Comparison of ENCODE assay signal across 1 worm cellular context in the genomic region with DNA sequence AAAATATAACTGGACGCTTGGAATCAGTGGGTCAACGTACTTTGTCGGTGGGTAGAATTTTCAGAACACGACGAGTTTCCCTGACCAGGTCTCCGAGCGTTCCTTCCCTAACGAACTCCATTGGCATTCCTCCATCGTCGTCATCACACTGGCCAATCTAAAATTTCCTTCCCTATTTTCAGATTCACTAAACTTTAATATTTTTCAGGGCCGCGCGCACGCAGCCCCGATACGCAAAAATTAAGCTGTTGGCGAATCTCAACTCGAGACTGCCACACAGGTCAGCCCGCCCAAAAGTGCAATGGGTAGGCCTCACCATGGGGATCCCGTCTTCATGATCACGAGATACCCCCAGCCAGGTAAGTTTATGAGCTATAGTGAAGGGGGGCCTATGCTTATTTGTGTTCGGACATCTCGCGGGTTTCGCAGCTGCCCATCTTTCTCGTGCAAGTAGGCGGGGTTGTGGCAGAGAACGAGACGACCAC.
TF ChIP-seq lines count a peak whose summit lies in the region.

No protein-coding gene starts in this region.

TF ChIP-seq in whole organism, L4 larva, 104 proteins besides CTCF, POLR2A, EP300 and RAD21 (continued from another document):
- peak; percentile 52 for TF ChIP-seq aly-2 (tag; optimal IDR thresholded peaks at IDR 0.05; lab: Kevin White, UChicago)
- peak; percentile 83 for TF ChIP-seq nhr-25 (tag; optimal IDR thresholded peaks at IDR 0.05; lab: Kevin White, UChicago; ENCODE audit: borderline replicate concordance, insufficient read depth)
- TF ChIP-seq D1046.2 (GFP tag; IDR thresholded peaks at IDR 0.05; lab: Robert Waterston, UW), result 0 out of 2 replicates have a peak, but pooled peaks have one; percentile 70
- TF ChIP-seq lsy-2 (tag; optimal IDR thresholded peaks at IDR 0.05; lab: Kevin White, UChicago), result peak in 1 of 2 experiments; percentile 69
- no peak for TF ChIP-seq nhr-237 (tag; optimal IDR thresholded peaks at IDR 0.05; lab: Kevin White, UChicago)
- TF ChIP-seq ctbp-1 (GFP tag; IDR thresholded peaks at IDR 0.05; lab: Robert Waterston, UW), result peak; percentile 58
- TF ChIP-seq mes-2 (tag; optimal IDR thresholded peaks at IDR 0.05; lab: Kevin White, UChicago; ENCODE audit: poor library complexity, severe bottlenecking), result peak; percentile 82
- no peak for TF ChIP-seq nhr-77 (tag; optimal IDR thresholded peaks at IDR 0.05; lab: Kevin White, UChicago)
- no peak for TF ChIP-seq attf-4 (tag; optimal IDR thresholded peaks at IDR 0.05; lab: Kevin White, UChicago)
- TF ChIP-seq hmg-1.1 (GFP tag; IDR thresholded peaks at IDR 0.05; lab: Robert Waterston, UW), result 0 out of 2 replicates have a peak, but pooled peaks have one; percentile 14
- TF ChIP-seq egl-43 (GFP tag; IDR thresholded peaks at IDR 0.05; lab: Robert Waterston, UW), result peak; percentile 88
- TF ChIP-seq ZK546.5 (tag; optimal IDR thresholded peaks at IDR 0.05; lab: Kevin White, UChicago), result no peak
- no peak for TF ChIP-seq fkh-10 (GFP tag; optimal IDR thresholded peaks at IDR 0.05; lab: Kevin White, UChicago)
- no peak for TF ChIP-seq lin-29 (GFP tag; IDR thresholded peaks at IDR 0.05; lab: Robert Waterston, UW)
- TF ChIP-seq ceh-44 (GFP tag; IDR thresholded peaks at IDR 0.05; lab: Robert Waterston, UW), result peak; percentile 80
- TF ChIP-seq Y105C5A.15 (GFP tag; IDR thresholded peaks at IDR 0.05; lab: Robert Waterston, UW), result no peak
- TF ChIP-seq dmd-9 (GFP tag; IDR thresholded peaks at IDR 0.05; lab: Robert Waterston, UW), result no peak
- TF ChIP-seq F37D6.2 (tag; optimal IDR thresholded peaks at IDR 0.05; lab: Kevin White, UChicago), result peak; percentile 34
- TF ChIP-seq lin-1 (GFP tag; IDR thresholded peaks at IDR 0.05; lab: Robert Waterston, UW), result peak; percentile 53; the same call in 1 of the 2 replicates
- no peak for TF ChIP-seq ZK337.2 (GFP tag; IDR thresholded peaks at IDR 0.05; lab: Robert Waterston, UW)
- no peak for TF ChIP-seq madf-5 (GFP tag; IDR thresholded peaks at IDR 0.05; lab: Robert Waterston, UW)
- TF ChIP-seq cey-2 (tag; optimal IDR thresholded peaks at IDR 0.05; lab: Kevin White, UChicago; ENCODE audit: borderline replicate concordance, insufficient read depth), result no peak
- TF ChIP-seq zag-1 (tag; optimal IDR thresholded peaks at IDR 0.05; lab: Kevin White, UChicago), result no peak
- TF ChIP-seq arid-1 (GFP tag; conservative IDR thresholded peaks at IDR 0.05; lab: Robert Waterston, UW), result peak; percentile 77
- no peak for TF ChIP-seq nhr-11 (tag; optimal IDR thresholded peaks at IDR 0.05; lab: Kevin White, UChicago)
- TF ChIP-seq ceh-28 (tag; optimal IDR thresholded peaks at IDR 0.05; lab: Kevin White, UChicago), result no peak
- TF ChIP-seq snpc-4 (tag; optimal IDR thresholded peaks at IDR 0.05; lab: Kevin White, UChicago), result peak; percentile 88
- TF ChIP-seq pqm-1 (tag; optimal IDR thresholded peaks at IDR 0.05; lab: Kevin White, UChicago), result no peak
- TF ChIP-seq Y75B8A.6 (GFP tag; IDR thresholded peaks at IDR 0.05; lab: Robert Waterston, UW), result no peak
- TF ChIP-seq nhr-28 (tag; optimal IDR thresholded peaks at IDR 0.05; lab: Kevin White, UChicago), result no peak
- TF ChIP-seq lim-7 (GFP tag; IDR thresholded peaks at IDR 0.05; lab: Robert Waterston, UW), result 0 out of 2 replicates have a peak, but pooled peaks have one; percentile 5
- TF ChIP-seq dpl-1 (GFP tag; optimal IDR thresholded peaks at IDR 0.05; lab: Kevin White, UChicago), result peak; percentile 38
- TF ChIP-seq egl-27 (tag; optimal IDR thresholded peaks at IDR 0.05; lab: Kevin White, UChicago), result no peak
- TF ChIP-seq ama-1 (optimal IDR thresholded peaks at IDR 0.05; lab: Kevin White, UChicago), result peak; percentile 98
- peak; percentile 66 for TF ChIP-seq set-16 (GFP tag; IDR thresholded peaks at IDR 0.05; lab: Robert Waterston, UW)
- TF ChIP-seq hlh-30 (tag; optimal IDR thresholded peaks at IDR 0.05; lab: Kevin White, UChicago; ENCODE audit: insufficient read depth), result peak; percentile 91
- no peak for TF ChIP-seq ceh-32 (tag; optimal IDR thresholded peaks at IDR 0.05; lab: Kevin White, UChicago; ENCODE audit: poor library complexity)
- peak; percentile 83 for TF ChIP-seq mep-1 (tag; optimal IDR thresholded peaks at IDR 0.05; lab: Kevin White, UChicago)
- no peak for TF ChIP-seq F44E2.7 (GFP tag; IDR thresholded peaks at IDR 0.05; lab: Robert Waterston, UW)
- no peak for TF ChIP-seq lin-39 (tag; optimal IDR thresholded peaks at IDR 0.05; lab: Kevin White, UChicago)
- no peak for TF ChIP-seq daf-8 (GFP tag; IDR thresholded peaks at IDR 0.05; lab: Robert Waterston, UW)
- TF ChIP-seq madf-9 (GFP tag; conservative IDR thresholded peaks at IDR 0.05; lab: Robert Waterston, UW), result no peak
- no peak for TF ChIP-seq skn-1 (tag; optimal IDR thresholded peaks at IDR 0.05; lab: Kevin White, UChicago)
- peak; percentile 11 for TF ChIP-seq zip-2 (tag; optimal IDR thresholded peaks at IDR 0.05; lab: Kevin White, UChicago)
- no peak for TF ChIP-seq daf-12 (tag; optimal IDR thresholded peaks at IDR 0.05; lab: Kevin White, UChicago)
- no peak for TF ChIP-seq zfp-3 (GFP tag; conservative IDR thresholded peaks at IDR 0.05; lab: Robert Waterston, UW)
- TF ChIP-seq nhr-76 (tag; optimal IDR thresholded peaks at IDR 0.05; lab: Kevin White, UChicago), result no peak
- 0 out of 2 replicates have a peak, but pooled peaks have one; percentile 56 for TF ChIP-seq saeg-2 (GFP tag; IDR thresholded peaks at IDR 0.05; lab: Robert Waterston, UW)
- peak; percentile 91 for TF ChIP-seq Y48G9A.11 (GFP tag; IDR thresholded peaks at IDR 0.05; lab: Robert Waterston, UW)
- peak; percentile 82 for TF ChIP-seq hlh-11 (tag; optimal IDR thresholded peaks at IDR 0.05; lab: Kevin White, UChicago)
TF ChIP-seq in whole organism, L4 larva: peak in this region for 59.
